Worm (Caenorhabditis elegans) whole organism, young adult: ENCODE measurements around the gene srh-71.

Experiments
- Y53F4B.3 ChIP-seq: fragments of 200-800 bp; sonication (Bioruptor generic); IDR thresholded peaks from 2 replicates; pipeline ENCODE4 v1.3.6; 2022; ENCODE audit warnings: missing genetic modification reagents, missing genetic modification characterization, missing compliant biosample characterization
- cebp-2 ChIP-seq: fragments of 200-800 bp; sonication (Bioruptor generic); IDR thresholded peaks from 2 replicates; pipeline ENCODE4 v1.3.6; 2022; ENCODE audit warnings: missing genetic modification characterization, missing compliant biosample characterization
- dox-1 ChIP-seq: fragments of 200-800 bp; sonication (Bioruptor generic); IDR thresholded peaks from 2 replicates; pipeline ENCODE4 v1.3.6; 2022; ENCODE audit warnings: missing genetic modification reagents, missing genetic modification characterization, missing compliant biosample characterization
- dpl-1 ChIP-seq: fragments of 150-350 bp; optimal IDR thresholded peaks from 2 replicates; lab custom pipeline; 2014; ENCODE audit warnings: missing biosample characterization, missing genetic modification reagents, missing genetic modification characterization
- let-607 ChIP-seq, 2 experiments: fragments of 200-800 bp in 1 of 2; sonication (Bioruptor generic) in 1 of 2; sonication (generic microtip) in 1 of 2; optimal IDR thresholded peaks; 2 replicates each; lab custom pipeline; 2016 to 2018; ENCODE audit warnings: mild to moderate bottlenecking in 2 of 2, missing compliant biosample characterization in 2 of 2, missing genetic modification characterization in 2 of 2, moderate library complexity in 2 of 2, missing genotype in 1 of 2

- TF ChIP-seq let-607 (tag; optimal IDR thresholded peaks at IDR 0.05; lab: Kevin White, UChicago) (no peak), dpl-1 (no peak), dox-1 (GFP tag; lab: Robert Waterston, UW) (no peak), Y53F4B.3 (GFP tag; lab: Robert Waterston, UW) (no peak), cebp-2 (GFP tag; lab: Robert Waterston, UW) (no peak)
Observed at ce11 chrII:3111147-3111546, 12.2 kb upstream of the srh-71 start, which contains the start of gene Y25C1A.13.
